Worm (Caenorhabditis elegans) whole organism, late embryonic: Measurements from ENCODE around the gene F59B1.8.

Source experiments
- F13H6.1 ChIP-seq: sonication (generic microtip); optimal IDR thresholded peaks from 2 replicates; lab custom pipeline; 2016; ENCODE audit warnings: missing genetic modification characterization, missing compliant biosample characterization
- K09A11.1 ChIP-seq: sonication (generic microtip); optimal IDR thresholded peaks from 2 replicates; lab custom pipeline; 2017; ENCODE audit warnings: antibody characterized with exemption, mild to moderate bottlenecking, missing genetic modification characterization, missing compliant biosample characterization; ENCODE audit not compliant: insufficient read depth
- ceh-18 ChIP-seq: sonication (generic microtip); optimal IDR thresholded peaks from 2 replicates; lab custom pipeline; 2016; ENCODE audit warnings: missing genetic modification characterization, missing compliant biosample characterization
- ceh-34 ChIP-seq: sonication (generic microtip); optimal IDR thresholded peaks from 2 replicates; lab custom pipeline; 2016; ENCODE audit warnings: mild to moderate bottlenecking, missing genetic modification characterization, missing compliant biosample characterization
- hlh-6 ChIP-seq: sonication (generic microtip); optimal IDR thresholded peaks from 2 replicates; lab custom pipeline; 2016; ENCODE audit warnings: missing genotype, missing genetic modification characterization, missing compliant biosample characterization
- nhr-11 ChIP-seq: fragments of 150-350 bp; optimal IDR thresholded peaks from 2 replicates; lab custom pipeline; 2014; ENCODE audit warnings: missing biosample characterization, missing genetic modification characterization
- nhr-232 ChIP-seq: sonication (generic microtip); optimal IDR thresholded peaks from 2 replicates; lab custom pipeline; 2016; ENCODE audit warnings: missing genetic modification characterization, missing compliant biosample characterization
- odd-2 ChIP-seq: sonication (generic microtip); optimal IDR thresholded peaks from 2 replicates; lab custom pipeline; 2017; ENCODE audit warnings: antibody characterized with exemption, mild to moderate bottlenecking, missing genetic modification characterization, missing compliant biosample characterization
- pag-3 ChIP-seq: sonication (generic microtip); optimal IDR thresholded peaks from 2 replicates; lab custom pipeline; 2016; ENCODE audit warnings: missing compliant biosample characterization, missing genetic modification characterization, borderline replicate concordance
- pha-4 ChIP-seq: fragments of 150-350 bp; optimal IDR thresholded peaks from 2 replicates; lab custom pipeline; 2018; ENCODE audit warnings: missing biosample characterization, missing genetic modification reagents, missing genetic modification characterization
- unc-55 ChIP-seq: sonication (generic microtip); optimal IDR thresholded peaks from 2 replicates; lab custom pipeline; 2017; ENCODE audit warnings: missing biosample characterization, missing genetic modification reagents, missing genetic modification characterization
- unc-86 ChIP-seq: sonication (generic microtip); optimal IDR thresholded peaks from 2 replicates; lab custom pipeline; 2016; ENCODE audit warnings: missing genetic modification characterization, missing compliant biosample characterization

DNA sequence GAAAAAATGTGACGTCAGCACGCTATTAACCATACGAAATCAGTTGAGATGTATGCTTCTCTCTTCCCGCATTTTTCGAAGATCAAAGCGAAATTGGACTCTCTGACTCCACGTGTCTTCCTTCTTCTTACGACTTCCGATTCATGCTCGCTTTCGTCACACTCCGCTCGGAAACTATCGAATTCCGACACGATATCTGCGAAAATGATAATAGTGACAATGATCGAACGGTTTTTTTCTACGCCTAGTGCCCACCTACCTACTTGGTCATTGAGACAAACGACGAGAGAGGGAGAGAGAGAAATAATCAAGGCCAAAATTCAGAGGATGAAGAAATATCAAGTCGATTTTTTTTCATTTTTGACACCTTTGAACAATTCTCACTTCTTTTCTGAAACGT, 49.6 kb upstream of the F59B1.8 start:
- no peak for TF ChIP-seq pag-3 (tag; lab: Kevin White, UChicago)
- TF ChIP-seq nhr-232 (tag; lab: Kevin White, UChicago) = no peak
- TF ChIP-seq unc-55 = no peak
- no peak for TF ChIP-seq unc-86 (tag; lab: Kevin White, UChicago)
- TF ChIP-seq ceh-18 = no peak
- no peak for TF ChIP-seq K09A11.1 (tag; lab: Kevin White, UChicago)
- TF ChIP-seq odd-2 (tag; lab: Kevin White, UChicago) = no peak
- TF ChIP-seq nhr-11 (tag; lab: Kevin White, UChicago) = no peak
- TF ChIP-seq hlh-6 (tag; lab: Kevin White, UChicago) = no peak
- no peak for TF ChIP-seq pha-4
- no peak for TF ChIP-seq F13H6.1
- no peak for TF ChIP-seq ceh-34 (tag; lab: Kevin White, UChicago)
